Fruit fly (Drosophila melanogaster): Measurements from ENCODE around the gene CG14834.

CG14834 gene

dm6 chr3L:7344965-7345427, 1.9 kb downstream of the CG14834 start, which contains the start of gene Cln7 (continued):
- TF ChIP-seq gcm2 (GFP tag; optimal IDR thresholded peaks at IDR 0.05): no peak
- no peak for TF ChIP-seq CG17186 (GFP tag; optimal IDR thresholded peaks at IDR 0.05)
- TF ChIP-seq Hr51 (GFP tag; optimal IDR thresholded peaks at IDR 0.05): no peak
- TF ChIP-seq CG4617 (GFP tag; optimal IDR thresholded peaks at IDR 0.05; ENCODE audit: borderline replicate concordance): no peak
- TF ChIP-seq NFAT (GFP tag; IDR thresholded peaks at IDR 0.05): peak; percentile 50; the same call in 1 of the 2 replicates
- no peak for TF ChIP-seq Gsc (GFP tag; IDR thresholded peaks at IDR 0.05)
- peak; percentile 1 for TF ChIP-seq CG31365 (tag; optimal IDR thresholded peaks at IDR 0.05)
- TF ChIP-seq dmrt99B (tag; optimal IDR thresholded peaks at IDR 0.05): no peak
- TF ChIP-seq CHES-1-like (GFP tag; optimal IDR thresholded peaks at IDR 0.05): peak; percentile 38
- no peak for TF ChIP-seq ind (GFP tag; optimal IDR thresholded peaks at IDR 0.05)
- no peak for TF ChIP-seq Ets65A (GFP tag)
- no peak for TF ChIP-seq CG10565 (GFP tag; optimal IDR thresholded peaks at IDR 0.05)
- peak; percentile 29; the same call in 1 of the 3 replicates for TF ChIP-seq C15 (GFP tag; IDR thresholded peaks at IDR 0.05)
- TF ChIP-seq Dll (GFP tag; IDR thresholded peaks at IDR 0.05; ENCODE audit: partially characterized antibody): 0 out of 4 replicates have a peak, but pooled peaks have one; percentile 24
- TF ChIP-seq odd (GFP tag; optimal IDR thresholded peaks at IDR 0.05): peak; percentile 49
- TF ChIP-seq CG13894 (tag; optimal IDR thresholded peaks at IDR 0.05): peak; percentile 64
- no peak for TF ChIP-seq fd102C (GFP tag; optimal IDR thresholded peaks at IDR 0.05)
- no peak for TF ChIP-seq Six4 (GFP tag; optimal IDR thresholded peaks at IDR 0.05)
- TF ChIP-seq CG6765 (GFP tag; optimal IDR thresholded peaks at IDR 0.05): peak; percentile 31
- TF ChIP-seq lov (optimal IDR thresholded peaks at IDR 0.05): no peak
- peak; percentile 53; the same call in 1 of the 3 replicates for TF ChIP-seq lov (GFP tag; IDR thresholded peaks at IDR 0.05)
- no peak for TF ChIP-seq fru (optimal IDR thresholded peaks at IDR 0.05)
- TF ChIP-seq chn (GFP tag; optimal IDR thresholded peaks at IDR 0.05): peak; percentile 34
- TF ChIP-seq CG10979 (tag; optimal IDR thresholded peaks at IDR 0.05): peak; percentile 53
- no peak for TF ChIP-seq cad (GFP tag; optimal IDR thresholded peaks at IDR 0.05)
- peak; percentile 57 for TF ChIP-seq Hmr (GFP tag; optimal IDR thresholded peaks at IDR 0.05)
- TF ChIP-seq ara (GFP tag; IDR thresholded peaks at IDR 0.05): peak; percentile 42; the same call in 1 of the 2 replicates
- TF ChIP-seq CG12744 (GFP tag; optimal IDR thresholded peaks at IDR 0.05): no peak
- no peak for TF ChIP-seq yki (optimal IDR thresholded peaks at IDR 0.05)
- peak; percentile 35; the same call in 1 of the 2 replicates for TF ChIP-seq gsb (GFP tag; IDR thresholded peaks at IDR 0.05)
- TF ChIP-seq Hand (GFP tag; optimal IDR thresholded peaks at IDR 0.05): peak; percentile 62
- TF ChIP-seq CG4820 (GFP tag; optimal IDR thresholded peaks at IDR 0.05): no peak
- peak; percentile 20; the same call in 1 of the 2 replicates for TF ChIP-seq CG11085 (GFP tag; IDR thresholded peaks at IDR 0.05)
- TF ChIP-seq gce (GFP tag; IDR thresholded peaks at IDR 0.05): peak; percentile 66; the same call in 1 of the 3 replicates
- no peak for TF ChIP-seq bab2 (GFP tag; optimal IDR thresholded peaks at IDR 0.05)
- no peak for TF ChIP-seq dan (GFP tag; IDR thresholded peaks at IDR 0.05)
- TF ChIP-seq Tbp (GFP tag; optimal IDR thresholded peaks at IDR 0.05): no peak
- no peak for TF ChIP-seq E2f1 (GFP tag; IDR thresholded peaks at IDR 0.05)
- TF ChIP-seq mld (GFP tag; IDR thresholded peaks at IDR 0.05; ENCODE audit: partially characterized antibody): no peak
- no peak for TF ChIP-seq Hr3 (GFP tag; optimal IDR thresholded peaks at IDR 0.05)
- no peak for TF ChIP-seq TFAM (GFP tag; optimal IDR thresholded peaks at IDR 0.05)
- TF ChIP-seq CG6654 (GFP tag; optimal IDR thresholded peaks at IDR 0.05): no peak
- peak; percentile 38; the same call in 1 of the 2 replicates for TF ChIP-seq CG31441 (GFP tag; IDR thresholded peaks at IDR 0.05)
- TF ChIP-seq Sox100B (GFP tag; optimal IDR thresholded peaks at IDR 0.05): no peak
- peak; percentile 39 for TF ChIP-seq CG10267 (tag; optimal IDR thresholded peaks at IDR 0.05)
- TF ChIP-seq luna (GFP tag; optimal IDR thresholded peaks at IDR 0.05): no peak
- no peak for TF ChIP-seq CG11504 (tag; optimal IDR thresholded peaks at IDR 0.05)
- no peak for TF ChIP-seq zf30C (GFP tag; optimal IDR thresholded peaks at IDR 0.05)
- TF ChIP-seq CG6854 (GFP tag; optimal IDR thresholded peaks at IDR 0.05): peak; percentile 57
- peak; percentile 11 for TF ChIP-seq BtbVII (GFP tag; optimal IDR thresholded peaks at IDR 0.05)
- peak; percentile 98 for TF ChIP-seq kah (GFP tag; optimal IDR thresholded peaks at IDR 0.05)
- no peak for TF ChIP-seq ab (GFP tag; optimal IDR thresholded peaks at IDR 0.05)
